Worm (Caenorhabditis elegans) whole organism, late embryonic: ENCODE data around the gene sru-39.

Experiments used
- C08G9.2 ChIP-seq: sonication (generic microtip); optimal IDR thresholded peaks from 2 replicates; lab custom pipeline; 2016; ENCODE audit warnings: mild to moderate bottlenecking, missing genetic modification characterization, moderate library complexity, missing compliant biosample characterization
- F13H6.1 ChIP-seq: sonication (generic microtip); optimal IDR thresholded peaks from 2 replicates; lab custom pipeline; 2016; ENCODE audit warnings: missing genetic modification characterization, missing compliant biosample characterization
- K09A11.1 ChIP-seq: sonication (generic microtip); optimal IDR thresholded peaks from 2 replicates; lab custom pipeline; 2017; ENCODE audit warnings: antibody characterized with exemption, mild to moderate bottlenecking, missing genetic modification characterization, missing compliant biosample characterization; ENCODE audit not compliant: insufficient read depth
- ama-1 ChIP-seq: fragments of 150-350 bp; optimal IDR thresholded peaks from 2 replicates; lab custom pipeline; 2014
- ceh-14 ChIP-seq: sonication (generic microtip); optimal IDR thresholded peaks from 2 replicates; lab custom pipeline; 2016; ENCODE audit warnings: missing genotype, missing genetic modification characterization, missing compliant biosample characterization
- ceh-18 ChIP-seq: sonication (generic microtip); optimal IDR thresholded peaks from 2 replicates; lab custom pipeline; 2016; ENCODE audit warnings: missing genetic modification characterization, missing compliant biosample characterization
- ceh-2 ChIP-seq: sonication (generic microtip); optimal IDR thresholded peaks from 2 replicates; lab custom pipeline; 2016; ENCODE audit warnings: missing genotype, missing genetic modification characterization, missing compliant biosample characterization
- ceh-22 ChIP-seq: sonication (generic microtip); optimal IDR thresholded peaks from 2 replicates; lab custom pipeline; 2017; ENCODE audit warnings: missing biosample characterization, missing genetic modification characterization
- ceh-24 ChIP-seq: sonication (generic microtip); optimal IDR thresholded peaks from 2 replicates; lab custom pipeline; 2016; ENCODE audit warnings: mild to moderate bottlenecking, missing genetic modification characterization, missing compliant biosample characterization
- ceh-30 ChIP-seq: fragments of 150-350 bp; optimal IDR thresholded peaks from 2 replicates; lab custom pipeline; 2014; ENCODE audit warnings: missing biosample characterization, missing genetic modification characterization
- ceh-31 ChIP-seq: sonication (generic microtip); optimal IDR thresholded peaks from 2 replicates; lab custom pipeline; 2016; ENCODE audit warnings: missing genetic modification characterization, missing compliant biosample characterization
- ceh-34 ChIP-seq: sonication (generic microtip); optimal IDR thresholded peaks from 2 replicates; lab custom pipeline; 2016; ENCODE audit warnings: mild to moderate bottlenecking, missing genetic modification characterization, missing compliant biosample characterization
- ceh-48 ChIP-seq: sonication (generic microtip); optimal IDR thresholded peaks from 2 replicates; lab custom pipeline; 2016; ENCODE audit warnings: missing genetic modification characterization, inconsistent platforms, missing compliant biosample characterization
- ceh-9 ChIP-seq: sonication (generic microtip); optimal IDR thresholded peaks from 2 replicates; lab custom pipeline; 2016; ENCODE audit warnings: mild to moderate bottlenecking, missing genetic modification characterization, inconsistent platforms, missing compliant biosample characterization
- elt-2 ChIP-seq: sonication (generic microtip); optimal IDR thresholded peaks from 2 replicates; lab custom pipeline; 2016; ENCODE audit warnings: missing genetic modification reagents, missing genetic modification characterization, missing compliant biosample characterization
- eyg-1 ChIP-seq: sonication (generic microtip); optimal IDR thresholded peaks from 2 replicates; lab custom pipeline; 2016; ENCODE audit warnings: missing genotype, missing genetic modification characterization, missing compliant biosample characterization
- fkh-10 ChIP-seq: fragments of 150-350 bp; optimal IDR thresholded peaks from 2 replicates; lab custom pipeline; 2014; ENCODE audit warnings: missing biosample characterization, missing genetic modification reagents, missing genetic modification characterization
- fkh-6 ChIP-seq: sonication (generic microtip); optimal IDR thresholded peaks from 2 replicates; lab custom pipeline; 2016; ENCODE audit warnings: missing genetic modification characterization, missing compliant biosample characterization
- gmeb-2 ChIP-seq: sonication (generic microtip); optimal IDR thresholded peaks from 2 replicates; lab custom pipeline; 2016; ENCODE audit warnings: missing genetic modification characterization, inconsistent platforms, missing compliant biosample characterization
- hlh-13 ChIP-seq: fragments of 200-800 bp; sonication (Bioruptor generic); optimal IDR thresholded peaks from 2 replicates; lab custom pipeline; 2018; ENCODE audit warnings: mild to moderate bottlenecking, missing genetic modification characterization, missing compliant biosample characterization
- hlh-30 ChIP-seq: sonication (generic microtip); optimal IDR thresholded peaks from 2 replicates; lab custom pipeline; 2017; ENCODE audit warnings: antibody characterized with exemption, missing genetic modification characterization, missing compliant biosample characterization; ENCODE audit not compliant: insufficient read depth
- lin-11 ChIP-seq: fragments of 200-800 bp; sonication (Bioruptor generic); optimal IDR thresholded peaks from 2 replicates; lab custom pipeline; 2018; ENCODE audit warnings: mild to moderate bottlenecking, missing genetic modification characterization, missing compliant biosample characterization
- mec-3 ChIP-seq: sonication (generic microtip); optimal IDR thresholded peaks from 2 replicates; lab custom pipeline; 2016; ENCODE audit warnings: borderline replicate concordance, missing genetic modification characterization, missing compliant biosample characterization
- nfya-1 ChIP-seq: sonication (generic microtip); optimal IDR thresholded peaks from 2 replicates; lab custom pipeline; 2017; ENCODE audit warnings: missing genetic modification characterization, mild to moderate bottlenecking, missing compliant biosample characterization, antibody characterized with exemption, moderate library complexity
- nhr-11 ChIP-seq: fragments of 150-350 bp; optimal IDR thresholded peaks from 2 replicates; lab custom pipeline; 2014; ENCODE audit warnings: missing biosample characterization, missing genetic modification characterization
- nhr-232 ChIP-seq: sonication (generic microtip); optimal IDR thresholded peaks from 2 replicates; lab custom pipeline; 2016; ENCODE audit warnings: missing genetic modification characterization, missing compliant biosample characterization
- npax-4 ChIP-seq: sonication (generic microtip); optimal IDR thresholded peaks from 2 replicates; lab custom pipeline; 2016; ENCODE audit warnings: missing genetic modification characterization, missing compliant biosample characterization
- pag-3 ChIP-seq: sonication (generic microtip); optimal IDR thresholded peaks from 2 replicates; lab custom pipeline; 2016; ENCODE audit warnings: missing compliant biosample characterization, missing genetic modification characterization, borderline replicate concordance
- pha-2 ChIP-seq: sonication (generic microtip); optimal IDR thresholded peaks from 2 replicates; lab custom pipeline; 2017; ENCODE audit warnings: mild to moderate bottlenecking, missing genetic modification characterization, missing compliant biosample characterization
- pha-4 ChIP-seq: fragments of 150-350 bp; optimal IDR thresholded peaks from 2 replicates; lab custom pipeline; 2018; ENCODE audit warnings: missing biosample characterization, missing genetic modification reagents, missing genetic modification characterization
- pqm-1 ChIP-seq: sonication (generic microtip); optimal IDR thresholded peaks from 2 replicates; lab custom pipeline; 2016; ENCODE audit warnings: missing genetic modification characterization, missing compliant biosample characterization
- sdc-2 ChIP-seq: sonication (generic microtip); optimal IDR thresholded peaks from 2 replicates; lab custom pipeline; 2016; ENCODE audit warnings: missing genotype, missing genetic modification characterization, missing compliant biosample characterization
- syd-9 ChIP-seq: sonication (generic microtip); optimal IDR thresholded peaks from 2 replicates; lab custom pipeline; 2016; ENCODE audit warnings: mild to moderate bottlenecking, missing genetic modification characterization, moderate library complexity, missing compliant biosample characterization
- tbx-2 ChIP-seq: sonication (generic microtip); optimal IDR thresholded peaks from 2 replicates; lab custom pipeline; 2016; ENCODE audit warnings: missing genetic modification characterization, missing compliant biosample characterization
- tbx-7 ChIP-seq: sonication (generic microtip); optimal IDR thresholded peaks from 2 replicates; lab custom pipeline; 2016; ENCODE audit warnings: missing genotype, missing genetic modification characterization, missing compliant biosample characterization
- ttx-3 ChIP-seq: sonication (generic microtip); optimal IDR thresholded peaks from 2 replicates; lab custom pipeline; 2016; ENCODE audit warnings: missing genetic modification reagents, missing genetic modification characterization, missing compliant biosample characterization
- unc-42 ChIP-seq: sonication (generic microtip); optimal IDR thresholded peaks from 2 replicates; lab custom pipeline; 2016; ENCODE audit warnings: missing genotype, missing genetic modification characterization, missing compliant biosample characterization

The sru-39 gene

ce11 chrV:9789657-9790261 is 13.5 kb upstream of the sru-39 start, which contains the start of gene ztf-7 (continued):
- TF ChIP-seq ttx-3 (tag; lab: Kevin White, UChicago) (no peak), ceh-2 (tag; lab: Kevin White, UChicago) (no peak), nfya-1 (tag; lab: Kevin White, UChicago) (peak; percentile 80), ceh-30 (tag; lab: Kevin White, UChicago) (peak; percentile 42), unc-42 (no peak), pha-4 (tag; lab: Kevin White, UChicago) (no peak), fkh-6 (no peak), hlh-30 (tag; lab: Kevin White, UChicago) (peak; percentile 99), pag-3 (tag; lab: Kevin White, UChicago) (no peak), nhr-11 (tag; lab: Kevin White, UChicago) (no peak), syd-9 (tag; lab: Kevin White, UChicago) (no peak), ceh-22 (no peak), sdc-2 (tag; lab: Kevin White, UChicago) (no peak), ceh-18 (tag; lab: Kevin White, UChicago) (peak; percentile 89), elt-2 (no peak), fkh-10 (GFP tag; lab: Kevin White, UChicago) (no peak)

ce11 chrV:9791332-9791731 is 11.9 kb upstream of the sru-39 start, which contains the start of gene lipl-2:
Gene lipl-2, plus strand, starts transcription at chrV:9791567.
- no peak for TF ChIP-seq ceh-14 (tag; lab: Kevin White, UChicago)
- no peak for TF ChIP-seq ceh-9 (tag; lab: Kevin White, UChicago)
- no peak for TF ChIP-seq C08G9.2 (tag; lab: Kevin White, UChicago)
- no peak for TF ChIP-seq ama-1 (lab: Kevin White, UChicago)
- TF ChIP-seq ceh-48 (tag; lab: Kevin White, UChicago) = no peak
- TF ChIP-seq eyg-1 (tag; lab: Kevin White, UChicago) = no peak
- TF ChIP-seq ceh-31 (tag; lab: Kevin White, UChicago) = no peak
- no peak for TF ChIP-seq fkh-6
- no peak for TF ChIP-seq ceh-18 (tag; lab: Kevin White, UChicago)
- TF ChIP-seq gmeb-2 = no peak
- TF ChIP-seq hlh-13 (GFP tag; lab: Kevin White, UChicago) = no peak

ce11 chrV:9794997-9795396 is 8.3 kb upstream of the sru-39 start:
- no peak for TF ChIP-seq tbx-7 (tag; lab: Kevin White, UChicago)
- TF ChIP-seq nhr-11 (tag; lab: Kevin White, UChicago) = no peak
- TF ChIP-seq ceh-24 (tag; lab: Kevin White, UChicago) = no peak
- TF ChIP-seq F13H6.1 (tag; lab: Kevin White, UChicago) = no peak
- no peak for TF ChIP-seq ceh-18 (tag; lab: Kevin White, UChicago)
- TF ChIP-seq pqm-1 (tag; lab: Kevin White, UChicago) = no peak
- TF ChIP-seq nhr-232 (tag; lab: Kevin White, UChicago) = no peak
- TF ChIP-seq ceh-34 (tag; lab: Kevin White, UChicago) = no peak

ce11 chrV:9796002-9796401 is 7.3 kb upstream of the sru-39 start:
- TF ChIP-seq K09A11.1 (tag; lab: Kevin White, UChicago) (no peak), unc-42 (peak; percentile 37)

ce11 chrV:9796562-9796961 is 6.7 kb upstream of the sru-39 start, which contains the start of gene F46B6.9:
Gene F46B6.9, plus strand, starts transcription at chrV:9796862.
- TF ChIP-seq lin-11 (tag; lab: Kevin White, UChicago) = no peak
- no peak for TF ChIP-seq pqm-1 (tag; lab: Kevin White, UChicago)
- TF ChIP-seq pha-2 (tag; lab: Kevin White, UChicago) = no peak
- no peak for TF ChIP-seq mec-3 (tag; lab: Kevin White, UChicago)
- TF ChIP-seq gmeb-2 = no peak
- TF ChIP-seq fkh-6 = no peak
- TF ChIP-seq npax-4 (tag; lab: Kevin White, UChicago) = no peak
- no peak for TF ChIP-seq tbx-2 (tag; lab: Kevin White, UChicago)
- TF ChIP-seq ceh-48 (tag; lab: Kevin White, UChicago) = no peak
